Worm (Caenorhabditis elegans) whole organism, mixed stage, embryonic: ENCODE measurements around the gene cyp-29A3.

Source experiments
- M03D4.4 ChIP-seq: sonication (generic microtip); optimal IDR thresholded peaks from 2 replicates; lab custom pipeline; 2017; ENCODE audit warnings: mild to moderate bottlenecking, missing genetic modification characterization, missing compliant biosample characterization
- bed-3 ChIP-seq: fragments of 200-800 bp; sonication (Bioruptor generic); optimal IDR thresholded peaks from 3 replicates; lab custom pipeline; 2018; ENCODE audit warnings: mild to moderate bottlenecking, missing genetic modification characterization, moderate library complexity, missing compliant biosample characterization
- ceh-39 ChIP-seq: fragments of 150-350 bp; optimal IDR thresholded peaks from 2 replicates; lab custom pipeline; 2014; ENCODE audit warnings: missing biosample characterization, missing genetic modification characterization
- ceh-43 ChIP-seq: fragments of 200-800 bp; sonication (Bioruptor generic); optimal IDR thresholded peaks from 2 replicates; lab custom pipeline; 2018; ENCODE audit warnings: mild to moderate bottlenecking, missing genetic modification characterization, moderate library complexity, missing compliant biosample characterization
- ceh-83 ChIP-seq: fragments of 200-800 bp; sonication (Bioruptor generic); optimal IDR thresholded peaks from 2 replicates; lab custom pipeline; 2018; ENCODE audit warnings: mild to moderate bottlenecking, missing genetic modification characterization, missing compliant biosample characterization
- ces-1 ChIP-seq: fragments of 150-350 bp; optimal IDR thresholded peaks from 2 replicates; lab custom pipeline; 2014; ENCODE audit warnings: missing biosample characterization, missing genetic modification reagents, missing genetic modification characterization
- drap-1 ChIP-seq: fragments of 200-800 bp; sonication (Bioruptor generic); optimal IDR thresholded peaks from 3 replicates; lab custom pipeline; 2018; ENCODE audit warnings: mild to moderate bottlenecking, missing genetic modification characterization, missing compliant biosample characterization
- elt-1 ChIP-seq: sonication (generic microtip); optimal IDR thresholded peaks from 2 replicates; lab custom pipeline; 2017; ENCODE audit warnings: missing genetic modification characterization, mild to moderate bottlenecking, missing compliant biosample characterization, antibody characterized with exemption, moderate library complexity, borderline replicate concordance; ENCODE audit not compliant: insufficient read depth
- elt-3 ChIP-seq: fragments of 150-350 bp; optimal IDR thresholded peaks from 2 replicates; lab custom pipeline; 2014; ENCODE audit warnings: missing biosample characterization, missing genetic modification characterization
- flh-1 ChIP-seq: fragments of 200-800 bp; sonication (Bioruptor generic); optimal IDR thresholded peaks from 2 replicates; lab custom pipeline; 2018; ENCODE audit warnings: mild to moderate bottlenecking, missing genetic modification characterization, moderate library complexity, missing compliant biosample characterization
- ham-2 ChIP-seq: fragments of 200-800 bp; sonication (Bioruptor generic); optimal IDR thresholded peaks from 2 replicates; lab custom pipeline; 2018; ENCODE audit warnings: mild to moderate bottlenecking, missing genetic modification characterization, missing compliant biosample characterization
- hlh-1 ChIP-seq: fragments of 150-350 bp; optimal IDR thresholded peaks from 2 replicates; lab custom pipeline; 2014; ENCODE audit warnings: missing biosample characterization, missing genetic modification reagents, missing genetic modification characterization
- lin-13 ChIP-seq: fragments of 150-350 bp; optimal IDR thresholded peaks from 2 replicates; lab custom pipeline; 2014; ENCODE audit warnings: missing biosample characterization, missing genetic modification characterization
- lsy-2 ChIP-seq: fragments of 150-350 bp; optimal IDR thresholded peaks from 2 replicates; lab custom pipeline; 2014; ENCODE audit warnings: missing biosample characterization, missing genetic modification characterization
- mab-5 ChIP-seq: fragments of 150-350 bp; optimal IDR thresholded peaks from 2 replicates; lab custom pipeline; 2014; ENCODE audit warnings: missing biosample characterization, missing genetic modification characterization
- mep-1 ChIP-seq: fragments of 150-350 bp; optimal IDR thresholded peaks from 2 replicates; lab custom pipeline; 2017; ENCODE audit warnings: missing biosample characterization, missing genetic modification reagents, missing genetic modification characterization, inconsistent platforms
- mls-2 ChIP-seq: sonication (generic microtip); optimal IDR thresholded peaks from 2 replicates; lab custom pipeline; 2016; ENCODE audit warnings: mild to moderate bottlenecking, missing genetic modification characterization, moderate library complexity, missing compliant biosample characterization
- nhr-12 ChIP-seq: fragments of 150-350 bp; optimal IDR thresholded peaks from 2 replicates; lab custom pipeline; 2014; ENCODE audit warnings: missing biosample characterization, missing genetic modification characterization
- nhr-2 ChIP-seq: fragments of 150-350 bp; optimal IDR thresholded peaks from 2 replicates; lab custom pipeline; 2014; ENCODE audit warnings: missing biosample characterization, missing genetic modification characterization
- nhr-237 ChIP-seq: fragments of 150-350 bp; optimal IDR thresholded peaks from 2 replicates; lab custom pipeline; 2014; ENCODE audit warnings: missing biosample characterization, missing genetic modification characterization
- nhr-28 ChIP-seq: fragments of 150-350 bp; optimal IDR thresholded peaks from 2 replicates; lab custom pipeline; 2014; ENCODE audit warnings: missing biosample characterization, missing genetic modification characterization
- nhr-76 ChIP-seq: sonication (generic microtip); optimal IDR thresholded peaks from 2 replicates; lab custom pipeline; 2017; ENCODE audit warnings: missing biosample characterization, missing genetic modification characterization
- pha-4 ChIP-seq: fragments of 150-350 bp; optimal IDR thresholded peaks from 2 replicates; lab custom pipeline; 2018; ENCODE audit warnings: missing biosample characterization, missing genetic modification reagents, missing genetic modification characterization
- sem-2 ChIP-seq: fragments of 200-800 bp; sonication (Bioruptor generic); optimal IDR thresholded peaks from 2 replicates; lab custom pipeline; 2018; ENCODE audit warnings: mild to moderate bottlenecking, missing genetic modification characterization, missing compliant biosample characterization
- snpc-4 ChIP-seq: fragments of 150-350 bp; optimal IDR thresholded peaks from 2 replicates; lab custom pipeline; 2014; ENCODE audit warnings: missing biosample characterization, missing genetic modification characterization
- sptf-1 ChIP-seq: sonication (generic microtip); optimal IDR thresholded peaks from 2 replicates; lab custom pipeline; 2017; ENCODE audit warnings: mild to moderate bottlenecking, missing genetic modification characterization, moderate library complexity, missing compliant biosample characterization
- tbx-8 ChIP-seq: fragments of 200-800 bp; sonication (Bioruptor generic); optimal IDR thresholded peaks from 2 replicates; lab custom pipeline; 2018; ENCODE audit warnings: mild to moderate bottlenecking, missing genetic modification characterization, moderate library complexity, missing compliant biosample characterization
- unc-120 ChIP-seq: sonication (generic microtip); optimal IDR thresholded peaks from 2 replicates; lab custom pipeline; 2017; ENCODE audit warnings: missing genetic modification characterization, missing compliant biosample characterization; ENCODE audit not compliant: poor library complexity, severe bottlenecking
- unc-62 ChIP-seq: fragments of 150-350 bp; optimal IDR thresholded peaks from 2 replicates; lab custom pipeline; 2014; ENCODE audit warnings: missing biosample characterization, missing genetic modification reagents, missing genetic modification characterization
- zip-8 ChIP-seq: fragments of 150-350 bp; optimal IDR thresholded peaks from 2 replicates; lab custom pipeline; 2014; ENCODE audit warnings: missing biosample characterization, missing genetic modification characterization
- ztf-11 ChIP-seq: fragments of 150-350 bp; optimal IDR thresholded peaks from 2 replicates; lab custom pipeline; 2014; ENCODE audit warnings: missing biosample characterization, missing genetic modification characterization

Gene cyp-29A3

ce11 chrV:55946-56345 lies 3.1 kb upstream of the cyp-29A3 start, which contains the start of gene srt-52:
Gene srt-52, minus strand, starts transcription at chrV:56046.
- TF ChIP-seq ces-1 (GFP tag; lab: Kevin White, UChicago) (no peak), hlh-1 (tag; lab: Kevin White, UChicago) (no peak)

ce11 chrV:63887-64286 lies 4.8 kb downstream of the cyp-29A3 start:
- no peak for TF ChIP-seq nhr-76
- no peak for TF ChIP-seq ceh-83 (GFP tag; lab: Kevin White, UChicago)
- no peak for TF ChIP-seq elt-3
- TF ChIP-seq mep-1: no peak
- TF ChIP-seq M03D4.4 (tag; lab: Kevin White, UChicago): no peak
- no peak for TF ChIP-seq ztf-11
- TF ChIP-seq tbx-8 (GFP tag; lab: Kevin White, UChicago): no peak
- TF ChIP-seq ham-2: no peak
- no peak for TF ChIP-seq sem-2 (GFP tag; lab: Kevin White, UChicago)
- TF ChIP-seq pha-4: no peak
- TF ChIP-seq mls-2 (tag; lab: Kevin White, UChicago): no peak
- no peak for TF ChIP-seq nhr-28
- TF ChIP-seq drap-1 (GFP tag; lab: Kevin White, UChicago): no peak
- no peak for TF ChIP-seq sptf-1 (tag; lab: Kevin White, UChicago)
- no peak for TF ChIP-seq ceh-39 (tag; lab: Kevin White, UChicago)
- no peak for TF ChIP-seq snpc-4 (tag; lab: Kevin White, UChicago)
- no peak for TF ChIP-seq ces-1 (GFP tag; lab: Kevin White, UChicago)
- no peak for TF ChIP-seq unc-62 (GFP tag; lab: Kevin White, UChicago)

ce11 chrV:66506-66905 lies 7.5 kb downstream of the cyp-29A3 start:
- no peak for TF ChIP-seq elt-1 (tag; lab: Kevin White, UChicago)
- no peak for TF ChIP-seq flh-1 (GFP tag; lab: Kevin White, UChicago)
- TF ChIP-seq unc-120: no peak
- TF ChIP-seq pha-4: no peak
- TF ChIP-seq snpc-4 (tag; lab: Kevin White, UChicago): no peak
- TF ChIP-seq M03D4.4 (tag; lab: Kevin White, UChicago): no peak
- no peak for TF ChIP-seq lin-13 (tag; lab: Kevin White, UChicago)
- TF ChIP-seq unc-62 (GFP tag; lab: Kevin White, UChicago): no peak

- TF ChIP-seq bed-3 (GFP tag; lab: Kevin White, UChicago) (no peak), nhr-237 (no peak), elt-3 (no peak), nhr-76 (no peak), elt-1 (tag; lab: Kevin White, UChicago) (no peak), nhr-12 (tag; lab: Kevin White, UChicago) (no peak)
- TF ChIP-seq, all 35 proteins: peak for 0
These were observed 9.1 kb downstream of the cyp-29A3 start for ce11 chrV:68112-68511.

ce11 chrV:83732-84131 lies 24.7 kb downstream of the cyp-29A3 start, which contains the start of gene daam-1:
Gene daam-1, minus strand, starts transcription at chrV:83832.
- no peak for TF ChIP-seq mls-2 (tag; lab: Kevin White, UChicago)
- TF ChIP-seq ceh-43: no peak
- no peak for TF ChIP-seq nhr-76
- no peak for TF ChIP-seq nhr-2
- TF ChIP-seq mab-5 (tag; lab: Kevin White, UChicago): no peak
- TF ChIP-seq M03D4.4 (tag; lab: Kevin White, UChicago): no peak
- TF ChIP-seq unc-62 (GFP tag; lab: Kevin White, UChicago): no peak
- no peak for TF ChIP-seq bed-3 (GFP tag; lab: Kevin White, UChicago)
- TF ChIP-seq flh-1 (GFP tag; lab: Kevin White, UChicago): no peak
- no peak for TF ChIP-seq sem-2 (GFP tag; lab: Kevin White, UChicago)
- TF ChIP-seq drap-1 (GFP tag; lab: Kevin White, UChicago): no peak
- TF ChIP-seq mep-1: no peak
- no peak for TF ChIP-seq unc-120
- TF ChIP-seq lsy-2 (tag; lab: Kevin White, UChicago): no peak
- TF ChIP-seq zip-8 (tag; lab: Kevin White, UChicago): no peak
- TF ChIP-seq pha-4: no peak
- TF ChIP-seq hlh-1 (tag; lab: Kevin White, UChicago): no peak
